Worm (Caenorhabditis elegans) whole organism, L4 larva: Measurements from ENCODE around the gene F55A11.1.

Experiments used
- D1046.2 ChIP-seq: fragments of 200-800 bp; sonication (Bioruptor generic); IDR thresholded peaks from 2 replicates; pipeline ENCODE4 v1.3.6; 2022; ENCODE audit warnings: missing genetic modification characterization, missing compliant biosample characterization
- ces-1 ChIP-seq: fragments of 150-350 bp; sonication (generic microtip); optimal IDR thresholded peaks from 4 replicates; lab custom pipeline; 2014; ENCODE audit warnings: missing biosample characterization, missing genetic modification reagents, missing genetic modification characterization
- daf-12 ChIP-seq: fragments of 150-350 bp; optimal IDR thresholded peaks from 2 replicates; lab custom pipeline; 2014; ENCODE audit warnings: missing biosample characterization, missing genetic modification reagents, missing genetic modification characterization
- lin-39 ChIP-seq: fragments of 150-350 bp; optimal IDR thresholded peaks from 2 replicates; lab custom pipeline; 2014; ENCODE audit warnings: missing biosample characterization, missing genetic modification reagents, missing genetic modification characterization
- nhr-25 ChIP-seq: sonication (generic microtip); optimal IDR thresholded peaks from 2 replicates; lab custom pipeline; 2017; ENCODE audit warnings: missing genetic modification characterization, mild to moderate bottlenecking, missing compliant biosample characterization, antibody characterized with exemption, moderate library complexity, borderline replicate concordance; ENCODE audit not compliant: insufficient read depth

DNA sequence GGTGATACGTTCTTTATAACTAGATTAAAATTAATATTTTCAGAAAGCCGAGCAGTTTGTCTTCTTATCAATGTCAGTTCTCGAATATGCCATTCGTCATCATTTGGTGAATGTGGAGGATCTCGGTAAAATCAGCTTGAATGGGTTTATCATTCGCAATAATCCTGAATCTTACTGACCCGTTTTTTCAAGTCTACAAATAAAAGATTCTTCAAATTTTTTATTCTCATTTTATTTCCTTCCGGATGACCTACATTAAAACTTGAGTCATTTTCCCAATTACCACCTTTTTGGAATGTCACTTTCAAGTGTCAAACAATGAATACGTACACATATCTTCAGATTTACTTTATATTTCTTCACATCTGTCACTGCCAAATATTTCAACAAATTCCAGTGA is 3.8 kb downstream of the F55A11.1 start, which contains the start of gene T04F3.5:
- no peak for TF ChIP-seq lin-39 (tag; lab: Kevin White, UChicago)
- TF ChIP-seq daf-12 = no peak
- TF ChIP-seq ces-1 (GFP tag; lab: Kevin White, UChicago) = no peak
- TF ChIP-seq D1046.2 = no peak
- TF ChIP-seq nhr-25 = no peak
